Worm (Caenorhabditis elegans) whole organism, midembryonic: ENCODE measurements around the gene gei-6.

Experiments used
- T22C8.4 ChIP-seq: fragments of 200-800 bp; sonication (Bioruptor generic); IDR thresholded peaks from 2 replicates; pipeline ENCODE4 v1.3.6; 2022; ENCODE audit warnings: missing genetic modification characterization, missing compliant biosample characterization
- cog-1 ChIP-seq: sonication (generic microtip); optimal IDR thresholded peaks from 2 replicates; lab custom pipeline; 2016; ENCODE audit warnings: missing genetic modification characterization, missing compliant biosample characterization
- flt-1 ChIP-seq: fragments of 200-800 bp; sonication (Bioruptor generic); IDR thresholded peaks from 2 replicates; pipeline ENCODE4 v1.3.6; 2022; ENCODE audit warnings: missing genetic modification characterization, missing compliant biosample characterization
- klf-2 ChIP-seq: fragments of 200-800 bp; sonication (Bioruptor generic); conservative IDR thresholded peaks from 2 replicates; pipeline ENCODE4 v1.3.6; 2022; ENCODE audit warnings: missing genetic modification reagents, missing genetic modification characterization, missing compliant biosample characterization
- med-1 ChIP-seq: sonication (generic microtip); optimal IDR thresholded peaks from 2 replicates; lab custom pipeline; 2017; ENCODE audit warnings: missing genetic modification characterization, mild to moderate bottlenecking, missing compliant biosample characterization, antibody characterized with exemption, missing genetic modification reagents; ENCODE audit not compliant: insufficient read depth
- ref-1 ChIP-seq: fragments of 200-800 bp; sonication (Bioruptor generic); conservative IDR thresholded peaks from 2 replicates; pipeline ENCODE4 v1.3.6; 2022; ENCODE audit warnings: missing genetic modification reagents, missing genetic modification characterization, missing compliant biosample characterization
- tab-1 ChIP-seq: fragments of 200-800 bp; sonication (Bioruptor generic); IDR thresholded peaks from 2 replicates; pipeline ENCODE4 v1.3.6; 2022; ENCODE audit warnings: missing genetic modification characterization, missing compliant biosample characterization
- ztf-23 ChIP-seq: fragments of 200-800 bp; sonication (Bioruptor generic); IDR thresholded peaks from 2 replicates; pipeline ENCODE4 v1.3.6; 2022; ENCODE audit warnings: missing genetic modification reagents, missing genetic modification characterization, missing compliant biosample characterization
- ztf-29 ChIP-seq: fragments of 200-800 bp; sonication (Bioruptor generic); IDR thresholded peaks from 2 replicates; pipeline ENCODE4 v1.3.6; 2022; ENCODE audit warnings: missing genetic modification reagents, missing genetic modification characterization, missing compliant biosample characterization

DNA sequence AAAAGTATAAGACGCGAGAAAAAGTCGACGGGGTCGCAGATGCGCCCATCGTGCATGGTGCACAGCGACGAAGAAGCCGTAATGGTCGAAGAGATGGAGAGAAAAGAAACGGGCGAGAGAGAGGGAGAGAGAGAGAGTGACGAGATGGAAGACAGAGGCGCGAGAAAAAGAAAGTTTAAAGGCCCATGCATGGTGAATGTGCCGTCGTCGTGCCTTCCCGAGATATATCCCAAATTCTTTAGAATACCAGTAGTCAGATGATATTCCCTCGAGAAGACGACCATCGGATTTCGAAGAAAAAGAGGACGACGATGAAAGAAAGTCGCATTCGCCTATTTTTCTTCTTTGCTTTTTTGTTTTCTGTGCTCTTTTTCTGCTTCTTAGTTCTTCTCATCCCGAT lies 14.6 kb downstream of the gei-6 start:
- TF ChIP-seq ref-1 (GFP tag; lab: Robert Waterston, UW) (no peak), med-1 (GFP tag; lab: Kevin White, UChicago) (no peak), flt-1 (GFP tag; lab: Robert Waterston, UW) (no peak), tab-1 (no peak), ztf-29 (GFP tag; lab: Robert Waterston, UW) (no peak), T22C8.4 (GFP tag; lab: Robert Waterston, UW) (no peak), cog-1 (tag; lab: Kevin White, UChicago) (no peak), klf-2 (no peak), ztf-23 (GFP tag; lab: Robert Waterston, UW) (no peak)
